Worm (Caenorhabditis elegans): ENCODE results near the gene C50B6.3.

DNA sequence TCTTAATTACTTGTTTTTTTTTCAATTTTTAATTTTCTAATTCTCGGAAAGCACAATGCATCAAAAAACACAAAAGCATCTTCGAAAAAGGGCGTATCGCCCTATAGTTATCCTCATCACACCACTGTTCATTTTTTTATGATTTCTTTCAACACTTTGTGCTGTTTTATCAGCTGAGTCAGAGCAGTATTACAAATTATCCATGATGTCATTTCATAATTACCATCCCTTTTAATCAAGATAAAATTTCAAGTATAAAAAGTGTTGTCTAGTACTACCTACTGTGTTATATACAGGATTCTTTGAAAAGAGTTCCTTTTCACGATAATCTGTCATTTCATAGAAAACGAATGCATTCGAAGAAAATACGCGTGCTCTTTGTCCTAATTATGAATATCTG is 46.7 kb upstream of the C50B6.3 start:
- TF ChIP-seq flt-1 (GFP tag; IDR thresholded peaks at IDR 0.05) (no peak), klf-2 (GFP tag; conservative IDR thresholded peaks at IDR 0.05) (no peak)

Measured in whole organism, midembryonic.